Fruit fly (Drosophila melanogaster) whole organism, embryonic: Measurements from ENCODE around the gene CG13676.

Experiments used
- Awh ChIP-seq: fragments of 200-800 bp; sonication (Bioruptor generic); IDR thresholded peaks from 2 replicates; pipeline ENCODE4, ENCODE4 v1.3.6; 2022; ENCODE audit warnings: missing biosample characterization, missing genetic modification characterization
- BtbVII ChIP-seq: fragments of 200-800 bp; sonication (Bioruptor generic); optimal IDR thresholded peaks from 3 replicates; lab custom pipeline; 2017; ENCODE audit warnings: missing biosample characterization, mild to moderate bottlenecking, missing genetic modification characterization
- CG10147 ChIP-seq: fragments of 200-800 bp; sonication (Bioruptor generic); optimal IDR thresholded peaks from 2 replicates; lab custom pipeline; 2019; ENCODE audit warnings: missing biosample characterization, mild to moderate bottlenecking, missing genetic modification characterization, moderate library complexity
- CG10654 ChIP-seq: fragments of 200-800 bp; sonication (Bioruptor generic); optimal IDR thresholded peaks from 2 replicates; lab custom pipeline; 2016; ENCODE audit warnings: missing biosample characterization, missing genetic modification characterization
- CG11247 ChIP-seq: fragments of 200-800 bp; sonication (Bioruptor generic); IDR thresholded peaks from 2 replicates; pipeline ENCODE4 v1.3.6; 2022; ENCODE audit warnings: missing biosample characterization, missing genetic modification characterization
- CG1233 ChIP-seq: fragments of 200-800 bp; sonication (Bioruptor generic); optimal IDR thresholded peaks from 4 replicates; lab custom pipeline; 2018; ENCODE audit warnings: missing biosample characterization, mild to moderate bottlenecking, missing genetic modification characterization
- CG14667 ChIP-seq: fragments of 200-800 bp; sonication (Bioruptor generic); IDR thresholded peaks from 2 replicates; pipeline ENCODE4 v1.3.6; 2022; ENCODE audit warnings: missing biosample characterization, missing genetic modification characterization
- CG16863 ChIP-seq: fragments of 200-800 bp; sonication (Bioruptor generic); optimal IDR thresholded peaks from 3 replicates; lab custom pipeline; 2016; ENCODE audit warnings: missing biosample characterization, missing genetic modification characterization
- CG17385 ChIP-seq: fragments of 200-800 bp; sonication (Bioruptor generic); optimal IDR thresholded peaks from 3 replicates; lab custom pipeline; 2018; ENCODE audit warnings: missing biosample characterization, mild to moderate bottlenecking, missing genetic modification characterization
- CG17829 ChIP-seq: fragments of 200-800 bp; optimal IDR thresholded peaks from 2 replicates; lab custom pipeline; 2019; ENCODE audit warnings: missing biosample characterization, mild to moderate bottlenecking, missing genetic modification characterization, moderate library complexity
- CG1792 ChIP-seq: fragments of 200-800 bp; sonication (Bioruptor generic); optimal IDR thresholded peaks from 2 replicates; lab custom pipeline; 2016; ENCODE audit warnings: missing biosample characterization, missing genetic modification characterization
- CG18764 ChIP-seq: fragments of 200-800 bp; sonication (Bioruptor generic); optimal IDR thresholded peaks from 3 replicates; lab custom pipeline; 2016; ENCODE audit warnings: missing biosample characterization, missing genetic modification characterization
- CG30431 ChIP-seq: fragments of 200-800 bp; sonication (Bioruptor generic); optimal IDR thresholded peaks from 2 replicates; lab custom pipeline; 2017; ENCODE audit warnings: missing biosample characterization, missing genetic modification characterization
- CG3163 ChIP-seq: fragments of 200-800 bp; sonication (Bioruptor generic); optimal IDR thresholded peaks from 3 replicates; lab custom pipeline; 2016; ENCODE audit warnings: missing biosample characterization, missing genetic modification characterization
- CG33557 ChIP-seq: fragments of 200-800 bp; sonication (Bioruptor generic); optimal IDR thresholded peaks from 2 replicates; lab custom pipeline; 2019; ENCODE audit warnings: missing biosample characterization, mild to moderate bottlenecking, missing genetic modification characterization, moderate library complexity
- CG3838 ChIP-seq: fragments of 200-800 bp; sonication (Bioruptor generic); optimal IDR thresholded peaks from 3 replicates; lab custom pipeline; 2016; ENCODE audit warnings: missing biosample characterization, missing genetic modification characterization
- CG5953 ChIP-seq: fragments of 200-800 bp; sonication (Bioruptor generic); IDR thresholded peaks from 2 replicates; pipeline ENCODE4 v1.3.6; 2022; ENCODE audit warnings: missing biosample characterization, missing genetic modification characterization
- CG6175 ChIP-seq: fragments of 200-800 bp; sonication (Bioruptor generic); IDR thresholded peaks from 3 replicates; pipeline ENCODE4 v1.3.6; 2022; ENCODE audit warnings: missing biosample characterization, missing genetic modification characterization
- CG6272 ChIP-seq: fragments of 200-800 bp; sonication (Bioruptor generic); IDR thresholded peaks from 2 replicates; pipeline ENCODE4 v1.3.6; 2022; ENCODE audit warnings: missing biosample characterization, missing genetic modification characterization
- CG6683 ChIP-seq: fragments of 200-800 bp; sonication (Bioruptor generic); optimal IDR thresholded peaks from 2 replicates; lab custom pipeline; 2017; ENCODE audit warnings: missing biosample characterization, mild to moderate bottlenecking, missing genetic modification characterization, missing genetic modification reagents
- CG8290 ChIP-seq, 3 experiments: fragments of 200-800 bp; sonication (Bioruptor generic); optimal IDR thresholded peaks; 2 replicates each; lab custom pipeline; 2016 to 2019; ENCODE audit warnings: missing biosample characterization in 3 of 3, missing genetic modification characterization in 3 of 3, mild to moderate bottlenecking in 2 of 3, moderate library complexity in 1 of 3
- Chrac-16 ChIP-seq: fragments of 200-800 bp; sonication (Bioruptor generic); optimal IDR thresholded peaks from 3 replicates; lab custom pipeline; 2016; ENCODE audit warnings: missing biosample characterization, missing genetic modification characterization
- Dip2 ChIP-seq: fragments of 200-800 bp; sonication (Bioruptor generic); IDR thresholded peaks from 2 replicates; pipeline ENCODE4 v1.3.6; 2022; ENCODE audit warnings: missing biosample characterization, missing genetic modification characterization
- ERR ChIP-seq: fragments of 200-800 bp; sonication (Bioruptor generic); optimal IDR thresholded peaks from 2 replicates; lab custom pipeline; 2016; ENCODE audit warnings: missing biosample characterization, missing genetic modification characterization
- Ets65A ChIP-seq: fragments of 200-800 bp; sonication (Bioruptor generic); peaks from one replicate; lab custom pipeline; 2016; ENCODE audit warnings: missing biosample characterization, missing genetic modification characterization
- Jarid2 ChIP-seq: fragments of 200-800 bp; sonication (Bioruptor generic); optimal IDR thresholded peaks from 3 replicates; lab custom pipeline; 2017; ENCODE audit warnings: mild to moderate bottlenecking, missing biosample characterization, missing genetic modification reagents, missing genetic modification characterization
- Mes4 ChIP-seq: fragments of 200-800 bp; sonication (Bioruptor generic); optimal IDR thresholded peaks from 2 replicates; lab custom pipeline; 2016; ENCODE audit warnings: missing biosample characterization, missing genetic modification characterization
- NK7.1 ChIP-seq: fragments of 200-800 bp; sonication (Bioruptor generic); optimal IDR thresholded peaks from 3 replicates; lab custom pipeline; 2016; ENCODE audit warnings: missing biosample characterization, missing genetic modification characterization
- Side ChIP-seq: fragments of 200-800 bp; sonication (Bioruptor generic); optimal IDR thresholded peaks from 2 replicates; lab custom pipeline; 2016; ENCODE audit warnings: missing biosample characterization, missing genetic modification characterization
- Vsx1 ChIP-seq: fragments of 200-800 bp; sonication (Bioruptor generic); optimal IDR thresholded peaks from 2 replicates; lab custom pipeline; 2017; ENCODE audit warnings: missing biosample characterization, mild to moderate bottlenecking, missing genetic modification characterization, missing genetic modification reagents
- abd-A ChIP-seq: fragments of 200-800 bp; sonication (Bioruptor generic); optimal IDR thresholded peaks from 3 replicates; lab custom pipeline; 2019; ENCODE audit warnings: missing biosample characterization, mild to moderate bottlenecking, missing genetic modification characterization, moderate library complexity
- btn ChIP-seq: fragments of 200-800 bp; sonication (Bioruptor generic); optimal IDR thresholded peaks from 2 replicates; lab custom pipeline; 2016; ENCODE audit warnings: missing biosample characterization, missing genetic modification characterization
- cg ChIP-seq: fragments of 200-800 bp; sonication (Bioruptor generic); optimal IDR thresholded peaks from 3 replicates; lab custom pipeline; 2019; ENCODE audit warnings: missing biosample characterization, mild to moderate bottlenecking, missing genetic modification characterization, moderate library complexity
- dati ChIP-seq: fragments of 200-800 bp; sonication (Bioruptor generic); IDR thresholded peaks from 2 replicates; pipeline ENCODE4 v1.3.6; 2022; ENCODE audit warnings: missing biosample characterization, missing genetic modification characterization
- en ChIP-seq: fragments of 200-800 bp; sonication (Bioruptor generic); optimal IDR thresholded peaks from 2 replicates; lab custom pipeline; 2016; ENCODE audit warnings: missing biosample characterization, missing genetic modification characterization
- esg ChIP-seq: fragments of 200-800 bp; sonication (Bioruptor generic); conservative IDR thresholded peaks from 2 replicates; pipeline ENCODE4 v1.3.6; 2022; ENCODE audit warnings: missing biosample characterization, missing genetic modification characterization
- hb ChIP-seq: fragments of 200-800 bp; sonication (Bioruptor generic); IDR thresholded peaks from 3 replicates; pipeline ENCODE4 v1.3.6; 2022; ENCODE audit warnings: missing biosample characterization, missing genetic modification characterization; ENCODE audit not compliant: partially characterized antibody
- hkb ChIP-seq, 2 experiments: fragments of 200-800 bp in 1 of 2; fragments of >200 bp in 1 of 2; sonication (Bioruptor generic) in 1 of 2; IDR thresholded peaks in 1 of 2; optimal IDR thresholded peaks in 1 of 2; 2 replicates each; pipeline versions ENCODE4 v1.3.6 to Lab custom; 2017 to 2022; ENCODE audit warnings: missing biosample characterization in 1 of 2, missing genetic modification characterization in 1 of 2
- onecut ChIP-seq: fragments of 200-800 bp; sonication (Bioruptor generic); IDR thresholded peaks from 2 replicates; pipeline ENCODE4 v1.3.6; 2022; ENCODE audit warnings: missing biosample characterization, missing genetic modification characterization
- peb ChIP-seq: fragments of 200-800 bp; sonication (Bioruptor generic); IDR thresholded peaks from 2 replicates; pipeline ENCODE4 v1.3.6; 2022; ENCODE audit warnings: missing biosample characterization, missing genetic modification characterization
- pros ChIP-seq: fragments of 200-800 bp; sonication (Bioruptor generic); optimal IDR thresholded peaks from 3 replicates; lab custom pipeline; 2019; ENCODE audit warnings: missing biosample characterization, mild to moderate bottlenecking, missing genetic modification characterization, moderate library complexity
- slp2 ChIP-seq: fragments of 200-800 bp; sonication (Bioruptor generic); optimal IDR thresholded peaks from 2 replicates; lab custom pipeline; 2016; ENCODE audit warnings: missing biosample characterization, missing genetic modification characterization
- so ChIP-seq: fragments of 200-800 bp; sonication (Bioruptor generic); IDR thresholded peaks from 3 replicates; pipeline ENCODE4 v1.3.6; 2022; ENCODE audit warnings: missing biosample characterization, missing genetic modification characterization
- sob ChIP-seq: fragments of 200-800 bp; sonication (Bioruptor generic); IDR thresholded peaks from 2 replicates; pipeline ENCODE4 v1.3.6; 2022; ENCODE audit warnings: missing biosample characterization, missing genetic modification characterization
- tin ChIP-seq: fragments of 200-800 bp; sonication (Bioruptor generic); optimal IDR thresholded peaks from 3 replicates; lab custom pipeline; 2016; ENCODE audit warnings: missing biosample characterization, missing genetic modification characterization
- tup ChIP-seq: fragments of 200-800 bp; sonication (Bioruptor generic); optimal IDR thresholded peaks from 2 replicates; lab custom pipeline; 2016; ENCODE audit warnings: missing biosample characterization, mild to moderate bottlenecking, missing genetic modification characterization, moderate library complexity
- tx ChIP-seq: fragments of 200-800 bp; sonication (Bioruptor generic); optimal IDR thresholded peaks from 2 replicates; lab custom pipeline; 2016; ENCODE audit warnings: missing biosample characterization, missing genetic modification characterization
- unpg ChIP-seq: fragments of 200-800 bp; sonication (Bioruptor generic); optimal IDR thresholded peaks from 3 replicates; lab custom pipeline; 2018; ENCODE audit warnings: missing biosample characterization, mild to moderate bottlenecking, missing genetic modification characterization, moderate library complexity
- zen ChIP-seq: fragments of 200-800 bp; sonication (Bioruptor generic); optimal IDR thresholded peaks from 3 replicates; lab custom pipeline; 2018; ENCODE audit warnings: missing biosample characterization, mild to moderate bottlenecking, missing genetic modification characterization, moderate library complexity
- zen2 ChIP-seq: fragments of 200-800 bp; sonication (Bioruptor generic); IDR thresholded peaks from 3 replicates; pipeline ENCODE4 v1.3.6; 2022; ENCODE audit warnings: missing biosample characterization, missing genetic modification characterization; ENCODE audit not compliant: partially characterized antibody

Gene CG13676

DNA sequence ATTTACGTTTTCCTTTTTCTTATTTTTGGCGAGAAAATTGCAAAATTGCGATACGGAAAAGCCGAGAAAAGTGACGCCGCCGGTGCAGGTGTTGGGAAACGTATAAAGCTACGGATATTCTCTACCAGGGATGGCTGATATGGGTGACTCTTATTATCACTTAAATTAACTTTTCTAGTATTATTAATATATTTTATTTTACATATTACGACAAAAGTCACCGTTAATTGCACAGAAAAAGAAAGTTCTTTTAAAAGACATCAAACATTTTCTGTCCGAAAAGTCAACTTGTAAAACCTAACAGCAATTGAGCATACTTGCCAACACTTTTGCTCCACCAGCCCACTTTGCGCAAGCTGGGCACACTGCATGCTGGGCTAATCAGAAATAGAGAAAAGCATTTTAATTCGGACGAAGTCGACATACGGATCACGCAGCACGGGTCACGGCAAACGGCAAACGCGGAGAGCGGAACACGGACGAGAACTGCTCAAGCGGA is 23.9 kb downstream of the CG13676 start, which contains the start of the genes Cds and Uba2 (continued):
- TF ChIP-seq Chrac-16 (GFP tag; lab: Kevin White, UChicago) = peak; percentile 93
- no peak for TF ChIP-seq hb (GFP tag; lab: Robert Waterston, UW)
- TF ChIP-seq CG17385 (GFP tag; lab: Kevin White, UChicago) = peak; percentile 89
- TF ChIP-seq unpg = peak; percentile 93
- peak; percentile 97 for TF ChIP-seq Ets65A (GFP tag; lab: Kevin White, UChicago)
- no peak; the same call in 1 of the 2 replicates for TF ChIP-seq CG5953 (GFP tag; lab: Robert Waterston, UW)
- TF ChIP-seq tin = peak; percentile 94
- peak; percentile 85 for TF ChIP-seq zen (tag; lab: Kevin White, UChicago)
- peak; percentile 85 for TF ChIP-seq esg (GFP tag; lab: Robert Waterston, UW)
- peak; percentile 94 for TF ChIP-seq CG17829 (tag; lab: Kevin White, UChicago)
- peak; percentile 99 for TF ChIP-seq Vsx1 (GFP tag; lab: Kevin White, UChicago)
- no peak for TF ChIP-seq Dip2 (GFP tag; lab: Robert Waterston, UW)
- TF ChIP-seq so (GFP tag; lab: Robert Waterston, UW) = peak; percentile 79; the same call in 2 of the 3 replicates
- TF ChIP-seq hkb (optimal IDR thresholded peaks at IDR 0.05; lab: Kevin White, UChicago) = peak; percentile 39
- peak; percentile 91 for TF ChIP-seq hkb (GFP tag; IDR thresholded peaks at IDR 0.05; lab: Robert Waterston, UW)
- peak; percentile 96 for TF ChIP-seq sob (GFP tag; lab: Robert Waterston, UW)
- peak; percentile 60 for TF ChIP-seq Mes4 (GFP tag; lab: Kevin White, UChicago)
- no peak for TF ChIP-seq Jarid2 (GFP tag; lab: Kevin White, UChicago)
- TF ChIP-seq btn = peak; percentile 11
- TF ChIP-seq en (GFP tag; lab: Kevin White, UChicago) = no peak
- TF ChIP-seq NK7.1 (GFP tag; lab: Kevin White, UChicago) = peak; percentile 10
- peak; percentile 72 for TF ChIP-seq tx (GFP tag; lab: Kevin White, UChicago)
- peak; percentile 77 for TF ChIP-seq CG6175
- TF ChIP-seq CG6683 = peak; percentile 77
- no peak for TF ChIP-seq peb (GFP tag; lab: Robert Waterston, UW)
- TF ChIP-seq CG1233 (GFP tag; lab: Kevin White, UChicago) = peak; percentile 86
- TF ChIP-seq CG3838 = peak; percentile 62
- TF ChIP-seq CG30431 (GFP tag; lab: Kevin White, UChicago) = peak; percentile 81
- peak; percentile 69 for TF ChIP-seq Side (GFP tag; lab: Kevin White, UChicago)
- TF ChIP-seq tup = peak; percentile 81
- TF ChIP-seq slp2 (GFP tag; lab: Kevin White, UChicago) = peak; percentile 70
- TF ChIP-seq CG1792 = peak; percentile 60
- TF ChIP-seq CG10147 (GFP tag; lab: Kevin White, UChicago) = peak; percentile 93
- TF ChIP-seq zen2 (GFP tag; lab: Robert Waterston, UW) = no peak
- no peak for TF ChIP-seq pros (GFP tag; lab: Kevin White, UChicago)
- TF ChIP-seq CG16863 = peak; percentile 75
- TF ChIP-seq CG3163 = peak; percentile 33
- peak; percentile 92 for TF ChIP-seq CG6272
- no peak for TF ChIP-seq ERR (GFP tag; lab: Kevin White, UChicago)
- TF ChIP-seq cg (GFP tag; lab: Kevin White, UChicago) = no peak
- TF ChIP-seq onecut = peak; percentile 67
- peak; percentile 94 for TF ChIP-seq BtbVII (GFP tag; lab: Kevin White, UChicago)
- peak; percentile 82 for TF ChIP-seq CG14667 (GFP tag; lab: Robert Waterston, UW)
- no peak for TF ChIP-seq abd-A (tag; lab: Kevin White, UChicago)
- TF ChIP-seq CG11247 (GFP tag; lab: Robert Waterston, UW) = peak; percentile 92
- TF ChIP-seq dati (GFP tag; lab: Robert Waterston, UW) = peak; percentile 59
- TF ChIP-seq CG33557 (GFP tag; lab: Kevin White, UChicago) = peak; percentile 84
- TF ChIP-seq CG18764 (GFP tag; lab: Kevin White, UChicago) = peak; percentile 91
- peak; percentile 53; the same call in 1 of the 2 replicates for TF ChIP-seq Awh (GFP tag; lab: Robert Waterston, UW)
- TF ChIP-seq CG10654 (GFP tag; lab: Kevin White, UChicago) = peak; percentile 93
- TF ChIP-seq CG8290 (GFP tag; optimal IDR thresholded peaks at IDR 0.05; lab: Kevin White, UChicago) = peak; percentile 82
- TF ChIP-seq CG8290 (tag; optimal IDR thresholded peaks at IDR 0.05; lab: Kevin White, UChicago) = peak; percentile 61 to 83
